Worm (Caenorhabditis elegans): ENCODE measurements around the gene T24C2.3.

DNA sequence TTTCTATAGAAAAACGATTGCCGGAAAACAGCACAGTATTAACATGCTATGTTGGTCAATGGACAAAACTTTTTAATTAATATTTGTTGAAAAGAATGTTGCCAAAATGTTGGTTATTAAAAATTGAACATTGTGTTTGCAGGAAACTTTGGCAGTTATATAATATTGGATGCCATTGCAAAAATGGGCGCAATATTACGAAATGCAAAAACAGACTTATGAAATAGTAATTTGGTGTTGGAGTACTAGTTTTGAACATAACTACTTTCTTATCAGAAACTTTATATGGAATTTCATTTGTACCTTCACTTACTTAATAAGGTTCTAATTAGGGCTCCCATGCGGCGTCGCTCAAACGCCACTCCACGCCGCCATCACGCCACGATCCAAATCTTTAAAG, 33.0 kb upstream of the T24C2.3 start:
- TF ChIP-seq sptf-1 (tag; optimal IDR thresholded peaks at IDR 0.05) (no peak), ztf-11 (tag; optimal IDR thresholded peaks at IDR 0.05) (no peak), snpc-4 (tag; optimal IDR thresholded peaks at IDR 0.05) (no peak), nhr-12 (tag; optimal IDR thresholded peaks at IDR 0.05) (no peak), lin-13 (tag; optimal IDR thresholded peaks at IDR 0.05) (no peak), nhr-2 (tag; optimal IDR thresholded peaks at IDR 0.05) (no peak), pha-4 (tag; optimal IDR thresholded peaks at IDR 0.05) (no peak), ham-2 (GFP tag; optimal IDR thresholded peaks at IDR 0.05) (no peak), nhr-237 (tag; optimal IDR thresholded peaks at IDR 0.05) (no peak), unc-62 (GFP tag; optimal IDR thresholded peaks at IDR 0.05) (no peak), cnd-1 (tag; optimal IDR thresholded peaks at IDR 0.05) (no peak)

Data from whole organism, mixed stage, embryonic.